Worm (Caenorhabditis elegans) whole organism, L1 larva: ENCODE measurements around the gene sri-61.
"Not testable (repeated sequence)": the region's sequence is repeated elsewhere in the genome, so short reads cannot be mapped to it uniquely, and the experiment has no call there.

Experiments used
- Y116A8C.19 ChIP-seq: sonication (generic microtip); optimal IDR thresholded peaks from 2 replicates; lab custom pipeline; 2016; ENCODE audit warnings: missing compliant biosample characterization, missing genetic modification characterization, borderline replicate concordance
- aha-1 ChIP-seq: fragments of 150-350 bp; optimal IDR thresholded peaks from 2 replicates; lab custom pipeline; 2014; ENCODE audit warnings: missing biosample characterization, missing genetic modification characterization
- aly-2 ChIP-seq: fragments of 150-350 bp; optimal IDR thresholded peaks from 2 replicates; lab custom pipeline; 2014; ENCODE audit warnings: missing biosample characterization, missing genetic modification characterization
- dsc-1 ChIP-seq: sonication (generic microtip); optimal IDR thresholded peaks from 2 replicates; lab custom pipeline; 2016; ENCODE audit warnings: mild to moderate bottlenecking, missing genetic modification characterization, missing compliant biosample characterization
- efl-3 ChIP-seq: fragments of 200-800 bp; sonication (Bioruptor generic); optimal IDR thresholded peaks from 2 replicates; lab custom pipeline; 2018; ENCODE audit warnings: mild to moderate bottlenecking, missing genetic modification characterization, missing compliant biosample characterization
- egl-27 ChIP-seq, 2 experiments: fragments of 150-350 bp in 1 of 2; sonication (generic microtip); optimal IDR thresholded peaks; 3 replicates each; lab custom pipeline; 2017 to 2018; ENCODE audit warnings: missing biosample characterization in 2 of 2, missing genetic modification characterization in 2 of 2, missing genetic modification reagents in 2 of 2
- elt-2 ChIP-seq: sonication (generic microtip); optimal IDR thresholded peaks from 2 replicates; lab custom pipeline; 2016; ENCODE audit warnings: missing genetic modification characterization, mild to moderate bottlenecking, inconsistent platforms, missing compliant biosample characterization, missing genetic modification reagents
- hlh-4 ChIP-seq: sonication (generic microtip); optimal IDR thresholded peaks from 2 replicates; lab custom pipeline; 2016; ENCODE audit warnings: mild to moderate bottlenecking, missing genetic modification characterization, missing compliant biosample characterization
- irx-1 ChIP-seq: sonication (generic microtip); optimal IDR thresholded peaks from 2 replicates; lab custom pipeline; 2016; ENCODE audit warnings: missing genetic modification characterization, missing compliant biosample characterization
- lin-35 ChIP-seq, 2 experiments: fragments of 150-350 bp; optimal IDR thresholded peaks; 2 replicates each; lab custom pipeline; 2014; ENCODE audit warnings: missing biosample characterization in 2 of 2, missing genetic modification characterization in 2 of 2, missing genetic modification reagents in 2 of 2
- lir-3 ChIP-seq: sonication (generic microtip); optimal IDR thresholded peaks from 2 replicates; lab custom pipeline; 2016; ENCODE audit warnings: mild to moderate bottlenecking, missing genetic modification characterization, moderate library complexity, missing compliant biosample characterization; ENCODE audit not compliant: poor library complexity
- lsy-2 ChIP-seq, 2 experiments: fragments of 150-350 bp; optimal IDR thresholded peaks; 2 replicates each; lab custom pipeline; 2014; ENCODE audit warnings: missing biosample characterization in 2 of 2, missing genetic modification characterization in 2 of 2
- mab-9 ChIP-seq: fragments of 200-800 bp; sonication (Bioruptor generic); IDR thresholded peaks from 2 replicates; pipeline ENCODE4 v1.3.6; 2022; ENCODE audit warnings: missing genetic modification reagents, missing genetic modification characterization, missing compliant biosample characterization
- mdl-1 ChIP-seq, 2 experiments: fragments of 150-350 bp; optimal IDR thresholded peaks; 2 replicates each; lab custom pipeline; 2014 to 2017; ENCODE audit warnings: missing biosample characterization in 2 of 2, missing genetic modification characterization in 2 of 2, inconsistent platforms in 1 of 2
- mef-2 ChIP-seq: fragments of 150-350 bp; optimal IDR thresholded peaks from 2 replicates; lab custom pipeline; 2014; ENCODE audit warnings: missing biosample characterization, missing genetic modification characterization
- mep-1 ChIP-seq: fragments of 150-350 bp; optimal IDR thresholded peaks from 2 replicates; lab custom pipeline; 2014; ENCODE audit warnings: missing biosample characterization, missing genetic modification characterization
- nhr-12 ChIP-seq: sonication (generic microtip); optimal IDR thresholded peaks from 2 replicates; lab custom pipeline; 2017; ENCODE audit warnings: missing biosample characterization, missing genetic modification characterization
- nhr-19 ChIP-seq: fragments of 200-800 bp; sonication (Bioruptor generic); conservative IDR thresholded peaks from 2 replicates; pipeline ENCODE4 v1.3.6; 2022; ENCODE audit warnings: missing genetic modification characterization, missing compliant biosample characterization
- nhr-237 ChIP-seq: fragments of 150-350 bp; optimal IDR thresholded peaks from 2 replicates; lab custom pipeline; 2014; ENCODE audit warnings: missing biosample characterization, missing genetic modification characterization
- nhr-28 ChIP-seq: fragments of 150-350 bp; optimal IDR thresholded peaks from 2 replicates; lab custom pipeline; 2014; ENCODE audit warnings: missing biosample characterization, missing genetic modification characterization
- nhr-47 ChIP-seq: sonication (generic microtip); optimal IDR thresholded peaks from 2 replicates; lab custom pipeline; 2016; ENCODE audit warnings: mild to moderate bottlenecking, missing genetic modification characterization, moderate library complexity, missing compliant biosample characterization
- nhr-76 ChIP-seq: sonication (generic microtip); optimal IDR thresholded peaks from 2 replicates; lab custom pipeline; 2017; ENCODE audit warnings: missing biosample characterization, missing genetic modification characterization
- pqm-1 ChIP-seq: sonication (generic microtip); optimal IDR thresholded peaks from 3 replicates; lab custom pipeline; 2017; ENCODE audit warnings: missing biosample characterization, missing genetic modification characterization
- rnt-1 ChIP-seq: sonication (generic microtip); optimal IDR thresholded peaks from 2 replicates; lab custom pipeline; 2016; ENCODE audit warnings: mild to moderate bottlenecking, missing genetic modification characterization, moderate library complexity, missing compliant biosample characterization
- snpc-4 ChIP-seq: fragments of 150-350 bp; optimal IDR thresholded peaks from 2 replicates; lab custom pipeline; 2014; ENCODE audit warnings: missing biosample characterization, missing genetic modification characterization
- sox-4 ChIP-seq: sonication (generic microtip); optimal IDR thresholded peaks from 2 replicates; lab custom pipeline; 2016; ENCODE audit warnings: missing genetic modification characterization, missing compliant biosample characterization
- sptf-1 ChIP-seq: fragments of 150-350 bp; optimal IDR thresholded peaks from 2 replicates; lab custom pipeline; 2014; ENCODE audit warnings: missing biosample characterization, missing genetic modification characterization
- tlp-1 ChIP-seq: fragments of 150-350 bp; optimal IDR thresholded peaks from 2 replicates; lab custom pipeline; 2014; ENCODE audit warnings: missing biosample characterization, missing genetic modification characterization
- unc-62 ChIP-seq: fragments of 150-350 bp; optimal IDR thresholded peaks from 2 replicates; lab custom pipeline; 2014; ENCODE audit warnings: missing biosample characterization, missing genetic modification reagents, missing genetic modification characterization
- xbp-1 ChIP-seq: sonication (generic microtip); optimal IDR thresholded peaks from 2 replicates; lab custom pipeline; 2016; ENCODE audit warnings: missing genetic modification characterization, missing compliant biosample characterization
- zip-4 ChIP-seq: fragments of 200-800 bp; sonication (Bioruptor generic); optimal IDR thresholded peaks from 2 replicates; lab custom pipeline; 2018; ENCODE audit warnings: mild to moderate bottlenecking, missing genetic modification characterization, moderate library complexity, missing compliant biosample characterization

The sri-61 gene

DNA sequence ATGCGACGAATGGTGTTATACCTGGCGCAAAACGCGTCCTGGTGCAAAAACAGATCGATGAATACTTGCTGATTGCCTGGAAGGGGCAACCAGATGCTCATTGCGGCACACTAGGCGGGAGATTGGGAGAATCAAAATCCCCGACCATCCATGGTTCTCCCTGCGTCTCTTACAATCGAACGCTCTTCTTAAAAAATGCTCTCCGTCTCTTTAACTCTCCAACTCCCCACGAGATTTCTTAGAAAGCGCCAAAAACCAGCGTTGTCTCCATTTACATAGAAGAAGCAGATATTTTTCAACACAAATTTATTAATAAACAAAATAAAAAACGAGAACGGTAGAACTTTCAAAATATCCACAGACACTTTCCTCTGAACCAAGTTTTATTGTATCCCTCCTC lies 19.0 kb downstream of the sri-61 start, which contains the start of gene F34D6.1:
TSS of gene F34D6.1 (minus strand) at position 101 of the 400 bp plus-strand sequence.
- TF ChIP-seq rnt-1 (tag; lab: Kevin White, UChicago) (no peak), mab-9 (GFP tag; lab: Robert Waterston, UW) (no peak), nhr-28 (tag; lab: Kevin White, UChicago) (no peak)

DNA sequence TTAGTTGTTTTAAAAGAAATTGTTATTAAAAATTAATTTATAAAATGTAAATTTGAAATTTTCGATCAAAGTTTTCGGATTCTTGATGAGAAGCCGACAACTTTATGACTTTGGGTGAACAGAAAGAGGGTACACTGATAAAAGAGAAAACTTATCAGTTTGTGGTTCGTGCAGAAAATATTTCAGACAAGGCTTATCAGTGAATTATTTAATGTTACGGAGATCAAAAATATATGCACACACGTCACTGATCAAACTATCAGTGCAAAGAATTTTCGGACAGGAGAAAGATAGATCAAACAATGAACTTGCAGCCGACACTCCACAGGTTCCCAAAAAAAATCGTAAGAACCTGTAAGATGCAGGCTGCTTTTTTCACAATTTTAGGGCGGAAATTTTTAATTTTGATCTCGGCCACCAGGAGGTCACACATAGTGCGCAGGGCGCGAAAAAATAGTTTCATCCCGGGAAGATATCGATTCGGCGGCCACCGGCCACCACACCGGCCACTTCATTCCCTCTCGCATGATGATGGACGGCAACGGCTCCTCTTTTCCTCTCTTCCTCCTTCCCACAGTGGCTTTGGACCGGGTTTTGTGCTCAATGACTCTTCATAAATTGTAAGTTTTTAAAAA lies 22.5 kb downstream of the sri-61 start, which contains the start of gene F22E5.17:
TSS of gene F22E5.17 (plus strand) at position 508 of the 635 bp plus-strand sequence.
- TF ChIP-seq pqm-1 (peak; percentile 69), snpc-4 (tag; lab: Kevin White, UChicago) (no peak), nhr-19 (GFP tag; lab: Robert Waterston, UW) (no peak), dsc-1 (tag; lab: Kevin White, UChicago) (no peak), sptf-1 (tag; lab: Kevin White, UChicago) (no peak), tlp-1 (tag; lab: Kevin White, UChicago) (peak; percentile 76), nhr-12 (no peak), lin-35 (GFP tag; optimal IDR thresholded peaks at IDR 0.05; lab: Kevin White, UChicago) (peak in 1 of 2 experiments; percentile 10), irx-1 (no peak), zip-4 (no peak), elt-2 (tag; lab: Kevin White, UChicago) (peak; percentile 93), mab-9 (GFP tag; lab: Robert Waterston, UW) (no peak), unc-62 (GFP tag; lab: Kevin White, UChicago) (no peak), mep-1 (no peak)
- TF ChIP-seq, all 84 proteins: peak for 4

DNA sequence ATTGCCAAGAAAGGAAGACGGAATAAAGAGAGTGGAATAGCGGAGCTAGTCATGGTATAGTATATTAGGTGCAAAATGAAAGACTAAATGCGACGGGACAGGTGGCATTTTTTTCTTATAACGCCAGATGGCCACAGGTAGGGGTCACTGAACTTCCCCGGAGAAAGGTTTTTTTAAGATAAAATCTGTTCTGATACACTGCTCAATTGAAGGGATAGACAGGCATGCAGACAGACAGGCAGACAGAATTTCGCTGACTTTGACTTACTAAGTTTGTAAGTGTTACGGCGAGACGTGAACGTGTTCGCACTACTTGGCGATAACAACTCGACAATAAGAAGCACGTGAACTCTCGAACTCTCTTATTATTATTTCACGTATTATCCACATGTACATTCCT lies 26.6 kb downstream of the sri-61 start, which contains the start of the genes F22E5.20 and F22E5.1:
TSS of gene F22E5.20 (minus strand) at position 101 of the 400 bp plus-strand sequence.
TSS of gene F22E5.1 (plus strand) at position 242 of the 400 bp plus-strand sequence.
- TF ChIP-seq nhr-237 (tag; lab: Kevin White, UChicago); efl-3 (GFP tag; lab: Kevin White, UChicago); mef-2 (tag; lab: Kevin White, UChicago): not testable (repeated sequence)

ce11 chrII:2672320-2672719 lies 27.8 kb downstream of the sri-61 start, which contains the start of gene sri-57:
TSS of gene sri-57 (minus strand) at chrII:2672420.
- TF ChIP-seq Y116A8C.19 (tag; lab: Kevin White, UChicago); lir-3 (tag; lab: Kevin White, UChicago); mdl-1 (tag; optimal IDR thresholded peaks at IDR 0.05; lab: Kevin White, UChicago): not testable (repeated sequence)

DNA sequence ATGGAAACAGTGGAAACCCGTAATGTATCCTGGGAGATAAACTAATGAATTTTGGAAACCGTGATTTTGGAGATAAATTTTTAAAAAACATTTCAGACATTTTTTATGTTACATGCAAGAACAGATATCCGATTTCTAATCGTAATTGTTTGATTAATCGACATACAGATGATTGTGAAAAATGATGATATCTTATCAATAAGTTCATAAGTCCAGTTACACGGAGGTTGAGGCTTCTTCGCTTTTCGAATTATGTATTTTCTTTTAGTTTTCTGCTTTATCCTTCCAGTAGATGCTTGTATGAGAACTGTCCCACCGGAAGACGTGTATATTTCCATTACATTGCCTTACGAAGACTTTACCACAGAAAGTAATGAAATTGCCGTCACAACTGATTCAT lies 34.5 kb downstream of the sri-61 start, which contains the start of gene F22E5.22:
TSS of gene F22E5.22 (plus strand) at position 301 of the 400 bp plus-strand sequence.
- TF ChIP-seq aha-1 (no peak), pqm-1 (no peak), aly-2 (tag; lab: Kevin White, UChicago) (no peak), nhr-19 (GFP tag; lab: Robert Waterston, UW) (no peak), xbp-1 (tag; lab: Kevin White, UChicago) (no peak), nhr-47 (tag; lab: Kevin White, UChicago) (no peak), elt-2 (tag; lab: Kevin White, UChicago) (no peak), egl-27 (tag; optimal IDR thresholded peaks at IDR 0.05; lab: Kevin White, UChicago) (no peak), hlh-4 (tag; lab: Kevin White, UChicago) (no peak), mep-1 (no peak), sox-4 (tag; lab: Kevin White, UChicago) (no peak), nhr-28 (tag; lab: Kevin White, UChicago) (no peak), nhr-76 (no peak), lsy-2 (tag; optimal IDR thresholded peaks at IDR 0.05; lab: Kevin White, UChicago) (no peak)
